Fruit fly (Drosophila melanogaster) whole organism, embryonic: ENCODE data around the gene CG4942.

Experiments
- Ada2b ChIP-seq: fragments of 200-800 bp; sonication (Bioruptor generic); IDR thresholded peaks from 2 replicates; pipeline ENCODE4 v1.3.6; 2022; ENCODE audit warnings: missing biosample characterization, missing genetic modification characterization
- Awh ChIP-seq: fragments of 200-800 bp; sonication (Bioruptor generic); IDR thresholded peaks from 2 replicates; pipeline ENCODE4, ENCODE4 v1.3.6; 2022; ENCODE audit warnings: missing biosample characterization, missing genetic modification characterization
- B-H1 ChIP-seq: fragments of 200-800 bp; sonication (Bioruptor generic); IDR thresholded peaks from 3 replicates; pipeline ENCODE4 v1.3.6; 2022; ENCODE audit warnings: missing biosample characterization, missing genetic modification characterization
- BtbVII ChIP-seq: fragments of 200-800 bp; sonication (Bioruptor generic); optimal IDR thresholded peaks from 3 replicates; lab custom pipeline; 2017; ENCODE audit warnings: missing biosample characterization, mild to moderate bottlenecking, missing genetic modification characterization
- CG13624 ChIP-seq: fragments of 200-800 bp; sonication (Bioruptor generic); optimal IDR thresholded peaks from 2 replicates; lab custom pipeline; 2016; ENCODE audit warnings: missing biosample characterization, missing genetic modification characterization
- CG14441 ChIP-seq: fragments of 200-800 bp; sonication (Bioruptor generic); IDR thresholded peaks from 2 replicates; pipeline ENCODE4 v1.3.6; 2022; ENCODE audit warnings: missing biosample characterization, missing genetic modification characterization
- CG15696 ChIP-seq: fragments of 200-800 bp; sonication (Bioruptor generic); optimal IDR thresholded peaks from 2 replicates; lab custom pipeline; 2019; ENCODE audit warnings: missing biosample characterization, mild to moderate bottlenecking, missing genetic modification characterization, moderate library complexity
- CG17328 ChIP-seq: fragments of 200-800 bp; sonication (Bioruptor generic); IDR thresholded peaks from 2 replicates; pipeline ENCODE4 v1.3.6; 2022; ENCODE audit warnings: missing biosample characterization, missing genetic modification characterization
- CG30020 ChIP-seq: fragments of 200-800 bp; optimal IDR thresholded peaks from 2 replicates; lab custom pipeline; 2019; ENCODE audit warnings: missing biosample characterization, mild to moderate bottlenecking, missing genetic modification characterization, moderate library complexity
- CG30431 ChIP-seq: fragments of 200-800 bp; sonication (Bioruptor generic); optimal IDR thresholded peaks from 2 replicates; lab custom pipeline; 2017; ENCODE audit warnings: missing biosample characterization, missing genetic modification characterization
- CG3407 ChIP-seq: fragments of 200-800 bp; sonication (Bioruptor generic); optimal IDR thresholded peaks from 2 replicates; lab custom pipeline; 2018; ENCODE audit warnings: missing biosample characterization, mild to moderate bottlenecking, missing genetic modification characterization
- CG34376 ChIP-seq: fragments of 200-800 bp; sonication (Bioruptor generic); optimal IDR thresholded peaks from 2 replicates; lab custom pipeline; 2018; ENCODE audit warnings: missing biosample characterization, mild to moderate bottlenecking, missing genetic modification characterization
- CG4730 ChIP-seq: fragments of 200-800 bp; sonication (Bioruptor generic); IDR thresholded peaks from 2 replicates; pipeline ENCODE4 v1.3.6; 2022; ENCODE audit warnings: missing biosample characterization, missing genetic modification characterization
- CG4820 ChIP-seq: fragments of 200-800 bp; sonication (Bioruptor generic); optimal IDR thresholded peaks from 3 replicates; lab custom pipeline; 2016; ENCODE audit warnings: missing biosample characterization, missing genetic modification characterization
- CG6689 ChIP-seq: fragments of 200-800 bp; sonication (Bioruptor generic); IDR thresholded peaks from 2 replicates; pipeline ENCODE4 v1.3.6; 2022; ENCODE audit warnings: missing biosample characterization, missing genetic modification characterization
- CG6854 ChIP-seq: fragments of 200-800 bp; sonication (Bioruptor generic); optimal IDR thresholded peaks from 3 replicates; lab custom pipeline; 2017; ENCODE audit warnings: missing biosample characterization, mild to moderate bottlenecking, missing genetic modification characterization
- CG7372 ChIP-seq: fragments of 200-800 bp; sonication (Bioruptor generic); IDR thresholded peaks from 2 replicates; pipeline ENCODE4 v1.3.6; 2022; ENCODE audit warnings: missing biosample characterization, missing genetic modification characterization
- CG7963 ChIP-seq: fragments of 200-800 bp; sonication (Bioruptor generic); IDR thresholded peaks from 3 replicates; pipeline ENCODE4 v1.3.6; 2022; ENCODE audit warnings: missing biosample characterization, missing genetic modification characterization; ENCODE audit not compliant: partially characterized antibody
- CG9215 ChIP-seq: fragments of 200-800 bp; sonication (Bioruptor generic); IDR thresholded peaks from 2 replicates; pipeline ENCODE4 v1.3.6; 2022; ENCODE audit warnings: missing biosample characterization, missing genetic modification characterization
- ERR ChIP-seq: fragments of 200-800 bp; sonication (Bioruptor generic); optimal IDR thresholded peaks from 2 replicates; lab custom pipeline; 2016; ENCODE audit warnings: missing biosample characterization, missing genetic modification characterization
- Eip74EF ChIP-seq, 2 experiments: fragments of 200-800 bp in 1 of 2; fragments of >200 bp in 1 of 2; sonication (Bioruptor generic) in 1 of 2; optimal IDR thresholded peaks; 2 replicates each; lab custom pipeline; 2017 to 2019; ENCODE audit warnings: missing biosample characterization in 2 of 2, missing genetic modification characterization in 2 of 2, mild to moderate bottlenecking in 1 of 2, moderate library complexity in 1 of 2
- Fer3 ChIP-seq: fragments of 200-800 bp; sonication (Bioruptor generic); optimal IDR thresholded peaks from 2 replicates; lab custom pipeline; 2018; ENCODE audit warnings: missing biosample characterization, mild to moderate bottlenecking, missing genetic modification characterization, moderate library complexity
- HLHmδ ChIP-seq: fragments of 200-800 bp; sonication (Bioruptor generic); optimal IDR thresholded peaks from 2 replicates; lab custom pipeline; 2018; ENCODE audit warnings: missing biosample characterization, mild to moderate bottlenecking, missing genetic modification characterization, moderate library complexity
- Hand ChIP-seq: fragments of 200-800 bp; sonication (Bioruptor generic); optimal IDR thresholded peaks from 2 replicates; lab custom pipeline; 2017; ENCODE audit warnings: mild to moderate bottlenecking, missing biosample characterization, missing genetic modification reagents, missing genetic modification characterization
- Jarid2 ChIP-seq: fragments of 200-800 bp; sonication (Bioruptor generic); optimal IDR thresholded peaks from 3 replicates; lab custom pipeline; 2017; ENCODE audit warnings: mild to moderate bottlenecking, missing biosample characterization, missing genetic modification reagents, missing genetic modification characterization
- NC2α ChIP-seq: fragments of 200-800 bp; sonication (Bioruptor generic); optimal IDR thresholded peaks from 2 replicates; lab custom pipeline; 2016; ENCODE audit warnings: missing biosample characterization, missing genetic modification characterization
- Poxn ChIP-seq: fragments of 200-800 bp; sonication (Bioruptor generic); IDR thresholded peaks from 2 replicates; pipeline ENCODE4 v1.3.6; 2022; ENCODE audit warnings: missing biosample characterization, missing genetic modification characterization
- YL-1 ChIP-seq: fragments of 200-800 bp; sonication (Bioruptor generic); optimal IDR thresholded peaks from 3 replicates; lab custom pipeline; 2017; ENCODE audit warnings: missing biosample characterization, mild to moderate bottlenecking, missing genetic modification characterization
- abd-A ChIP-seq: fragments of 200-800 bp; sonication (Bioruptor generic); optimal IDR thresholded peaks from 3 replicates; lab custom pipeline; 2019; ENCODE audit warnings: missing biosample characterization, mild to moderate bottlenecking, missing genetic modification characterization, moderate library complexity
- al ChIP-seq: fragments of 200-800 bp; sonication (Bioruptor generic); IDR thresholded peaks from 2 replicates; pipeline ENCODE4 v1.3.6; 2022; ENCODE audit warnings: missing biosample characterization, missing genetic modification characterization
- ato ChIP-seq: fragments of 200-800 bp; sonication (Bioruptor generic); IDR thresholded peaks from 2 replicates; pipeline ENCODE4 v1.3.6; 2022; ENCODE audit warnings: missing biosample characterization, missing genetic modification characterization; ENCODE audit not compliant: partially characterized antibody
- btn ChIP-seq: fragments of 200-800 bp; sonication (Bioruptor generic); optimal IDR thresholded peaks from 2 replicates; lab custom pipeline; 2016; ENCODE audit warnings: missing biosample characterization, missing genetic modification characterization
- caup ChIP-seq: fragments of 200-800 bp; sonication (Bioruptor generic); optimal IDR thresholded peaks from 3 replicates; lab custom pipeline; 2017; ENCODE audit warnings: missing biosample characterization, mild to moderate bottlenecking, missing genetic modification characterization, moderate library complexity; ENCODE audit not compliant: severe bottlenecking
- cwo ChIP-seq: fragments of 200-800 bp; sonication (Bioruptor generic); optimal IDR thresholded peaks from 3 replicates; lab custom pipeline; 2017; ENCODE audit warnings: missing biosample characterization, missing genetic modification characterization, mild to moderate bottlenecking, moderate library complexity, missing genetic modification reagents
- dan ChIP-seq: fragments of 200-800 bp; sonication (Bioruptor generic); IDR thresholded peaks from 2 replicates; pipeline ENCODE4 v1.3.6; 2022; ENCODE audit warnings: missing biosample characterization, missing genetic modification characterization
- dm ChIP-seq: fragments of 200-800 bp; sonication (Bioruptor generic); optimal IDR thresholded peaks from 3 replicates; lab custom pipeline; 2016; ENCODE audit warnings: missing biosample characterization, missing genetic modification characterization
- fd3F ChIP-seq: fragments of 200-800 bp; sonication (Bioruptor generic); optimal IDR thresholded peaks from 2 replicates; lab custom pipeline; 2018; ENCODE audit warnings: missing biosample characterization, mild to moderate bottlenecking, missing genetic modification characterization, moderate library complexity
- fu2 ChIP-seq: fragments of 200-800 bp; sonication (Bioruptor generic); optimal IDR thresholded peaks from 2 replicates; lab custom pipeline; 2016; ENCODE audit warnings: missing biosample characterization, missing genetic modification characterization
- gsb ChIP-seq: fragments of 200-800 bp; sonication (Bioruptor generic); IDR thresholded peaks from 2 replicates; pipeline ENCODE4 v1.3.6; 2022; ENCODE audit warnings: missing biosample characterization, missing genetic modification characterization
- gsb-n ChIP-seq: fragments of 200-800 bp; sonication (Bioruptor generic); optimal IDR thresholded peaks from 3 replicates; lab custom pipeline; 2018; ENCODE audit warnings: missing biosample characterization, mild to moderate bottlenecking, missing genetic modification characterization
- hkb ChIP-seq, 2 experiments: fragments of 200-800 bp in 1 of 2; fragments of >200 bp in 1 of 2; sonication (Bioruptor generic) in 1 of 2; IDR thresholded peaks in 1 of 2; optimal IDR thresholded peaks in 1 of 2; 2 replicates each; pipeline versions ENCODE4 v1.3.6 to Lab custom; 2017 to 2022; ENCODE audit warnings: missing biosample characterization in 1 of 2, missing genetic modification characterization in 1 of 2
- nom ChIP-seq: fragments of 200-800 bp; sonication (Bioruptor generic); optimal IDR thresholded peaks from 2 replicates; lab custom pipeline; 2017; ENCODE audit warnings: missing biosample characterization, missing genetic modification characterization, mild to moderate bottlenecking, moderate library complexity, missing genetic modification reagents
- psq ChIP-seq: fragments of 200-800 bp; sonication (Bioruptor generic); optimal IDR thresholded peaks from 2 replicates; lab custom pipeline; 2017; ENCODE audit warnings: missing biosample characterization, missing genetic modification characterization
- pum ChIP-seq: fragments of 200-800 bp; sonication (Bioruptor generic); optimal IDR thresholded peaks from 2 replicates; lab custom pipeline; 2016; ENCODE audit warnings: missing biosample characterization, missing genetic modification characterization
- ranshi ChIP-seq: fragments of 200-800 bp; sonication (Bioruptor generic); IDR thresholded peaks from 2 replicates; pipeline ENCODE4 v1.3.6; 2022; ENCODE audit warnings: missing biosample characterization, missing genetic modification characterization
- scrt ChIP-seq: fragments of 200-800 bp; sonication (Bioruptor generic); optimal IDR thresholded peaks from 2 replicates; lab custom pipeline; 2018; ENCODE audit warnings: missing biosample characterization, mild to moderate bottlenecking, missing genetic modification characterization, moderate library complexity
- sim ChIP-seq: fragments of 200-800 bp; sonication (Bioruptor generic); IDR thresholded peaks from 2 replicates; pipeline ENCODE4 v1.3.6; 2022; ENCODE audit warnings: missing biosample characterization, missing genetic modification characterization
- sob ChIP-seq: fragments of 200-800 bp; sonication (Bioruptor generic); IDR thresholded peaks from 2 replicates; pipeline ENCODE4 v1.3.6; 2022; ENCODE audit warnings: missing biosample characterization, missing genetic modification characterization
- unc-4 ChIP-seq: fragments of 200-800 bp; sonication (Bioruptor generic); IDR thresholded peaks from 2 replicates; pipeline ENCODE4 v1.3.6; 2022; ENCODE audit warnings: missing biosample characterization, missing genetic modification characterization; ENCODE audit not compliant: partially characterized antibody
- z ChIP-seq: fragments of 200-800 bp; sonication (Bioruptor generic); IDR thresholded peaks from 3 replicates; pipeline ENCODE4 v1.3.6; 2022; ENCODE audit warnings: missing biosample characterization, missing genetic modification characterization

The CG4942 gene

dm6 chr3L:9065997-9066441 lies 6.9 kb upstream of the CG4942 start, which contains the start of gene Argk1 (continued):
- TF ChIP-seq dan (GFP tag; lab: Robert Waterston, UW) (no peak), gsb-n (tag; lab: Kevin White, UChicago) (no peak), nom (GFP tag; lab: Kevin White, UChicago) (no peak), CG6689 (GFP tag; lab: Robert Waterston, UW) (peak; percentile 32; the same call in 1 of the 2 replicates), caup (peak; percentile 61), BtbVII (GFP tag; lab: Kevin White, UChicago) (no peak), sob (GFP tag; lab: Robert Waterston, UW) (peak; percentile 66), CG3407 (GFP tag; lab: Kevin White, UChicago) (no peak), YL-1 (no peak), CG7963 (no peak), psq (GFP tag; lab: Kevin White, UChicago) (no peak), CG4730 (GFP tag; lab: Robert Waterston, UW) (no peak), sim (no peak), hkb (optimal IDR thresholded peaks at IDR 0.05; lab: Kevin White, UChicago) (no peak), hkb (GFP tag; IDR thresholded peaks at IDR 0.05; lab: Robert Waterston, UW) (peak; percentile 52), scrt (no peak), CG7372 (GFP tag; lab: Robert Waterston, UW) (no peak), ranshi (GFP tag; lab: Robert Waterston, UW) (no peak), z (GFP tag; lab: Robert Waterston, UW) (no peak), abd-A (tag; lab: Kevin White, UChicago) (no peak), CG9215 (GFP tag; lab: Robert Waterston, UW) (peak; percentile 68), CG6854 (GFP tag; lab: Kevin White, UChicago) (no peak), Poxn (GFP tag; lab: Robert Waterston, UW) (no peak), Fer3 (tag; lab: Kevin White, UChicago) (peak; percentile 13), Hand (GFP tag; lab: Kevin White, UChicago) (peak; percentile 86), ERR (GFP tag; lab: Kevin White, UChicago) (no peak), cwo (peak; percentile 29), NC2α (no peak), btn (GFP tag; lab: Kevin White, UChicago) (no peak), CG4820 (no peak), CG17328 (GFP tag; lab: Robert Waterston, UW) (no peak), CG30020 (tag; lab: Kevin White, UChicago) (no peak), HLHmδ (GFP tag; lab: Kevin White, UChicago) (no peak), gsb (no peak), fd3F (GFP tag; lab: Kevin White, UChicago) (peak; percentile 36), dm (GFP tag; lab: Kevin White, UChicago) (no peak), B-H1 (GFP tag; lab: Robert Waterston, UW) (peak; percentile 39; the same call in 1 of the 3 replicates), Awh (no peak), pum (GFP tag; lab: Kevin White, UChicago) (no peak), al (peak; percentile 56; the same call in 1 of the 2 replicates), CG14441 (GFP tag; lab: Robert Waterston, UW) (peak; percentile 51), CG15696 (tag; lab: Kevin White, UChicago) (no peak), Eip74EF (GFP tag; optimal IDR thresholded peaks at IDR 0.05; lab: Kevin White, UChicago) (peak in 1 of 2 experiments; percentile 43), Ada2b (GFP tag; lab: Robert Waterston, UW) (no peak), Jarid2 (GFP tag; lab: Kevin White, UChicago) (no peak), CG34376 (GFP tag; lab: Kevin White, UChicago) (no peak), fu2 (GFP tag; lab: Kevin White, UChicago) (no peak), ato (GFP tag; lab: Robert Waterston, UW) (no peak), unc-4 (GFP tag; lab: Robert Waterston, UW) (no peak), CG30431 (GFP tag; lab: Kevin White, UChicago) (no peak), CG13624 (GFP tag; lab: Kevin White, UChicago) (no peak)
